Fruit fly (Drosophila melanogaster) whole organism, adult: ENCODE data around the gene CG4338.

ENCODE experiments used
- CG11617 ChIP-seq: fragments of 200-800 bp; sonication (Bioruptor generic); optimal IDR thresholded peaks from 2 replicates; lab custom pipeline; 2017; ENCODE audit warnings: mild to moderate bottlenecking, missing biosample characterization, missing genetic modification reagents, missing genetic modification characterization
- CG12768 ChIP-seq: fragments of 200-800 bp; sonication (Bioruptor generic); optimal IDR thresholded peaks from 2 replicates; lab custom pipeline; 2017; ENCODE audit warnings: missing biosample characterization, missing genetic modification characterization, mild to moderate bottlenecking, moderate library complexity, missing genetic modification reagents
- CG14711 ChIP-seq: fragments of 200-800 bp; sonication (Bioruptor generic); optimal IDR thresholded peaks from 2 replicates; lab custom pipeline; 2018; ENCODE audit warnings: missing biosample characterization, mild to moderate bottlenecking, missing genetic modification characterization, moderate library complexity
- CG1620 ChIP-seq: fragments of 200-800 bp; sonication (Bioruptor generic); optimal IDR thresholded peaks from 2 replicates; lab custom pipeline; 2016; ENCODE audit warnings: missing biosample characterization, missing genetic modification characterization
- CG33017 ChIP-seq: fragments of 200-800 bp; sonication (Bioruptor generic); optimal IDR thresholded peaks from 2 replicates; lab custom pipeline; 2018; ENCODE audit warnings: missing biosample characterization, mild to moderate bottlenecking, missing genetic modification characterization, moderate library complexity
- CG5204 ChIP-seq: fragments of 200-800 bp; sonication (Bioruptor generic); optimal IDR thresholded peaks from 2 replicates; lab custom pipeline; 2016; ENCODE audit warnings: missing biosample characterization, missing genetic modification characterization
- CG7045 ChIP-seq: fragments of 200-800 bp; sonication (Bioruptor generic); optimal IDR thresholded peaks from 2 replicates; lab custom pipeline; 2017; ENCODE audit warnings: missing biosample characterization, mild to moderate bottlenecking, missing genetic modification characterization
- CG7101 ChIP-seq: fragments of 200-800 bp; sonication (Bioruptor generic); optimal IDR thresholded peaks from 2 replicates; lab custom pipeline; 2018; ENCODE audit warnings: missing biosample characterization, mild to moderate bottlenecking, missing genetic modification characterization, moderate library complexity
- Clk ChIP-seq: fragments of 200-800 bp; sonication (Bioruptor generic); optimal IDR thresholded peaks from 2 replicates; lab custom pipeline; 2017; ENCODE audit warnings: missing biosample characterization, missing genetic modification characterization
- Crg-1 ChIP-seq: fragments of 200-800 bp; sonication (Bioruptor generic); optimal IDR thresholded peaks from 2 replicates; lab custom pipeline; 2016; ENCODE audit warnings: missing biosample characterization, missing genetic modification characterization
- Hr96 ChIP-seq: fragments of 200-800 bp; sonication (Bioruptor generic); optimal IDR thresholded peaks from 2 replicates; lab custom pipeline; 2016; ENCODE audit warnings: missing biosample characterization, missing genetic modification characterization
- Mnt ChIP-seq: fragments of 200-800 bp; sonication (Bioruptor generic); optimal IDR thresholded peaks from 2 replicates; lab custom pipeline; 2016; ENCODE audit warnings: missing biosample characterization, mild to moderate bottlenecking, missing genetic modification characterization
- bab1 ChIP-seq: fragments of 200-800 bp; sonication (Bioruptor generic); optimal IDR thresholded peaks from 3 replicates; lab custom pipeline; 2019; ENCODE audit warnings: missing biosample characterization, mild to moderate bottlenecking, missing genetic modification characterization, moderate library complexity
- cic ChIP-seq: fragments of 200-800 bp; sonication (Bioruptor generic); optimal IDR thresholded peaks from 2 replicates; lab custom pipeline; 2017; ENCODE audit warnings: missing biosample characterization, mild to moderate bottlenecking, missing genetic modification characterization, moderate library complexity
- cnc ChIP-seq, 2 experiments: fragments of >200 bp; optimal IDR thresholded peaks; 2 replicates each; lab custom pipeline; 2017
- kay ChIP-seq: fragments of 200-800 bp; sonication (Bioruptor generic); peaks from one replicate; lab custom pipeline; 2016; ENCODE audit warnings: missing biosample characterization, missing genetic modification characterization, borderline replicate concordance
- ovo ChIP-seq: fragments of 200-800 bp; sonication (Bioruptor generic); optimal IDR thresholded peaks from 2 replicates; lab custom pipeline; 2016; ENCODE audit warnings: missing biosample characterization, missing genetic modification characterization
- pad ChIP-seq: fragments of 200-800 bp; sonication (Bioruptor generic); optimal IDR thresholded peaks from 3 replicates; lab custom pipeline; 2017; ENCODE audit warnings: missing biosample characterization, missing genetic modification characterization, mild to moderate bottlenecking, moderate library complexity, missing genetic modification reagents
- tj ChIP-seq: fragments of 200-800 bp; sonication (Bioruptor generic); optimal IDR thresholded peaks from 3 replicates; lab custom pipeline; 2017; ENCODE audit warnings: missing biosample characterization, mild to moderate bottlenecking, missing genetic modification characterization, moderate library complexity
- toe ChIP-seq: fragments of 200-800 bp; sonication (Bioruptor generic); optimal IDR thresholded peaks from 2 replicates; lab custom pipeline; 2016; ENCODE audit warnings: missing biosample characterization, missing genetic modification characterization

CG4338 gene

dm6 chr3R:15310695-15311094 lies 35.4 kb downstream of the CG4338 start:
- TF ChIP-seq CG33017 (no peak), cnc (optimal IDR thresholded peaks at IDR 0.05; lab: Kevin White, UChicago) (no peak), pad (GFP tag; lab: Kevin White, UChicago) (no peak), cic (GFP tag; lab: Kevin White, UChicago) (no peak), tj (GFP tag; lab: Kevin White, UChicago) (no peak), CG14711 (tag; lab: Kevin White, UChicago) (no peak), CG12768 (no peak), kay (GFP tag; lab: Kevin White, UChicago) (no peak), CG7045 (GFP tag; lab: Kevin White, UChicago) (no peak), toe (GFP tag; lab: Kevin White, UChicago) (no peak), CG1620 (no peak), Mnt (GFP tag; lab: Kevin White, UChicago) (no peak), bab1 (GFP tag; lab: Kevin White, UChicago) (no peak), Crg-1 (no peak)

dm6 chr3R:15313836-15314235 lies 38.5 kb downstream of the CG4338 start:
- TF ChIP-seq CG11617 (GFP tag; lab: Kevin White, UChicago), result no peak
- TF ChIP-seq Crg-1, result no peak
- TF ChIP-seq CG7045 (GFP tag; lab: Kevin White, UChicago), result no peak
- TF ChIP-seq CG12768, result no peak
- no peak for TF ChIP-seq ovo (GFP tag; lab: Kevin White, UChicago)
- TF ChIP-seq toe (GFP tag; lab: Kevin White, UChicago), result no peak
- no peak for TF ChIP-seq CG5204
- TF ChIP-seq cic (GFP tag; lab: Kevin White, UChicago), result no peak
- TF ChIP-seq tj (GFP tag; lab: Kevin White, UChicago), result no peak
- no peak for TF ChIP-seq Clk
- no peak for TF ChIP-seq kay (GFP tag; lab: Kevin White, UChicago)
- no peak for TF ChIP-seq CG33017
- no peak for TF ChIP-seq pad (GFP tag; lab: Kevin White, UChicago)
- TF ChIP-seq CG7101 (tag; lab: Kevin White, UChicago), result no peak
- TF ChIP-seq CG14711 (tag; lab: Kevin White, UChicago), result no peak
- no peak for TF ChIP-seq cnc (optimal IDR thresholded peaks at IDR 0.05; lab: Kevin White, UChicago)
- TF ChIP-seq Mnt (GFP tag; lab: Kevin White, UChicago), result no peak
- no peak for TF ChIP-seq Hr96 (GFP tag; lab: Kevin White, UChicago)
- no peak for TF ChIP-seq bab1 (GFP tag; lab: Kevin White, UChicago)
- TF ChIP-seq CG1620, result no peak

- TF ChIP-seq ovo (GFP tag; lab: Kevin White, UChicago) (no peak), CG7101 (tag; lab: Kevin White, UChicago) (no peak), cnc (optimal IDR thresholded peaks at IDR 0.05; lab: Kevin White, UChicago) (no peak), CG1620 (no peak), bab1 (GFP tag; lab: Kevin White, UChicago) (no peak), Mnt (GFP tag; lab: Kevin White, UChicago) (no peak), CG33017 (no peak), toe (GFP tag; lab: Kevin White, UChicago) (no peak)
These were observed 41.0 kb downstream of the CG4338 start, which contains the start of gene CG14866 for dm6 chr3R:15316326-15316725. Gene CG14866 (plus strand): TSS chr3R:15316471.

dm6 chr3R:15319912-15320746 lies 44.8 kb downstream of the CG4338 start, which contains the start of the genes CG6276 and CG44040:
Gene CG6276 (minus strand): TSS chr3R:15320069.
Gene CG44040 (plus strand): TSS chr3R:15320378.
- TF ChIP-seq CG11617 (GFP tag; lab: Kevin White, UChicago) (peak; percentile 73), Clk (no peak), Crg-1 (no peak), cic (GFP tag; lab: Kevin White, UChicago) (no peak), CG5204 (peak; percentile 73), CG1620 (peak; percentile 32), Hr96 (GFP tag; lab: Kevin White, UChicago) (no peak), toe (GFP tag; lab: Kevin White, UChicago) (peak; percentile 48), CG33017 (peak; percentile 62), CG7045 (GFP tag; lab: Kevin White, UChicago) (peak; percentile 53), ovo (GFP tag; lab: Kevin White, UChicago) (peak; percentile 7), CG7101 (tag; lab: Kevin White, UChicago) (peak; percentile 76), tj (GFP tag; lab: Kevin White, UChicago) (peak; percentile 42), bab1 (GFP tag; lab: Kevin White, UChicago) (peak; percentile 42), Mnt (GFP tag; lab: Kevin White, UChicago) (peak; percentile 27), cnc (optimal IDR thresholded peaks at IDR 0.05; lab: Kevin White, UChicago) (peak in 1 of 2 experiments; percentile 38), CG12768 (peak; percentile 37), pad (GFP tag; lab: Kevin White, UChicago) (peak; percentile 43), kay (GFP tag; lab: Kevin White, UChicago) (no peak), CG14711 (tag; lab: Kevin White, UChicago) (peak; percentile 34)

dm6 chr3R:15320747-15321085 lies 45.4 kb downstream of the CG4338 start, which contains the start of gene ear:
Gene ear (plus strand): TSS chr3R:15320756.
- TF ChIP-seq toe (GFP tag; lab: Kevin White, UChicago), result no peak
- TF ChIP-seq Clk, result no peak
- TF ChIP-seq CG12768, result no peak
- no peak for TF ChIP-seq pad (GFP tag; lab: Kevin White, UChicago)
- no peak for TF ChIP-seq tj (GFP tag; lab: Kevin White, UChicago)
- TF ChIP-seq CG7045 (GFP tag; lab: Kevin White, UChicago), result no peak
- TF ChIP-seq Crg-1, result no peak
- no peak for TF ChIP-seq cic (GFP tag; lab: Kevin White, UChicago)
- no peak for TF ChIP-seq CG14711 (tag; lab: Kevin White, UChicago)
- TF ChIP-seq Hr96 (GFP tag; lab: Kevin White, UChicago), result no peak
- TF ChIP-seq CG33017, result no peak
